Worm (Caenorhabditis elegans): ENCODE measurements around the gene srh-135.
A peak's percentile ranks its signal among the peaks of the same experiment; 100 is the strongest.

The srh-135 gene

ce11 chrII:10248355-10249041, 21.6 kb upstream of the srh-135 start, which contains the start of gene atad-3 (continued):
- TF ChIP-seq bed-1 (GFP tag; IDR thresholded peaks at IDR 0.05) (no peak), ets-4 (GFP tag; optimal IDR thresholded peaks at IDR 0.05) (no peak), ceh-58 (GFP tag; IDR thresholded peaks at IDR 0.05) (no peak), akir-1 (GFP tag; optimal IDR thresholded peaks at IDR 0.05) (peak; percentile 77), unc-62 (GFP tag; optimal IDR thresholded peaks at IDR 0.05) (no peak), dpl-1 (GFP tag; optimal IDR thresholded peaks at IDR 0.05) (peak; percentile 24), chd-7 (tag; optimal IDR thresholded peaks at IDR 0.05) (peak; percentile 83), lin-54 (GFP tag; optimal IDR thresholded peaks at IDR 0.05) (peak; percentile 90), mes-4 (tag; optimal IDR thresholded peaks at IDR 0.05) (no peak), lin-35 (GFP tag; optimal IDR thresholded peaks at IDR 0.05) (peak in 2 of 3 experiments; percentile 58 to 83), egl-44 (GFP tag; IDR thresholded peaks at IDR 0.05) (peak; percentile 85), aptf-2 (GFP tag; conservative IDR thresholded peaks at IDR 0.05) (peak; percentile 94), zfh-2 (GFP tag; conservative IDR thresholded peaks at IDR 0.05) (peak; percentile 47; the same call in 1 of the 2 replicates), Y53G8AR.9 (GFP tag; conservative IDR thresholded peaks at IDR 0.05) (peak; percentile 95), hsf-1 (GFP tag; IDR thresholded peaks at IDR 0.05) (peak; percentile 80; the same call in 1 of the 2 replicates), tbx-9 (tag; optimal IDR thresholded peaks at IDR 0.05; ENCODE audit: borderline replicate concordance) (no peak), him-1 (tag; optimal IDR thresholded peaks at IDR 0.05) (no peak), tbp1 (GFP tag; optimal IDR thresholded peaks at IDR 0.05) (peak; percentile 72), lin-26 (GFP tag; IDR thresholded peaks at IDR 0.05) (peak; percentile 95), sea-2 (GFP tag; IDR thresholded peaks at IDR 0.05) (0 out of 2 replicates have a peak, but pooled peaks have one; percentile 22), ceh-40 (GFP tag; IDR thresholded peaks at IDR 0.05) (peak; percentile 78; the same call in 1 of the 2 replicates), mxl-1 (tag; optimal IDR thresholded peaks at IDR 0.05) (no peak), ZK185.1 (tag; optimal IDR thresholded peaks at IDR 0.05; ENCODE audit: poor library complexity, severe bottlenecking) (peak; percentile 86), unc-130 (GFP tag; optimal IDR thresholded peaks at IDR 0.05) (peak; percentile 74), T26A5.8 (tag; optimal IDR thresholded peaks at IDR 0.05) (no peak), Y67H2A.10 (GFP tag; conservative IDR thresholded peaks at IDR 0.05) (peak; percentile 95), ztf-22 (GFP tag; optimal IDR thresholded peaks at IDR 0.05) (peak; percentile 49), D2030.7 (GFP tag; IDR thresholded peaks at IDR 0.05) (peak; percentile 97), hlh-26 (GFP tag; conservative IDR thresholded peaks at IDR 0.05) (no peak), nfya-2 (GFP tag; IDR thresholded peaks at IDR 0.05) (no peak), nhr-27 (tag; optimal IDR thresholded peaks at IDR 0.05) (no peak), B0035.1 (tag; optimal IDR thresholded peaks at IDR 0.05) (peak; percentile 20), ztf-3 (GFP tag; optimal IDR thresholded peaks at IDR 0.05) (no peak), F33H1.4 (GFP tag; IDR thresholded peaks at IDR 0.05) (peak; percentile 80), somi-1 (GFP tag; optimal IDR thresholded peaks at IDR 0.05) (peak; percentile 77), ccch-3 (GFP tag; optimal IDR thresholded peaks at IDR 0.05) (peak; percentile 40), ceh-100 (GFP tag; IDR thresholded peaks at IDR 0.05) (peak; percentile 100), F52B5.7 (tag; optimal IDR thresholded peaks at IDR 0.05) (no peak), lsl-1 (GFP tag; optimal IDR thresholded peaks at IDR 0.05) (peak; percentile 66), rcor-1 (GFP tag; IDR thresholded peaks at IDR 0.05) (peak; percentile 97), F37B4.10 (GFP tag; IDR thresholded peaks at IDR 0.05) (0 out of 2 replicates have a peak, but pooled peaks have one; percentile 70), Y79H2A.3 (GFP tag; conservative IDR thresholded peaks at IDR 0.05) (peak; percentile 88), F57A8.1 (GFP tag; optimal IDR thresholded peaks at IDR 0.05) (no peak), athp-1 (tag; optimal IDR thresholded peaks at IDR 0.05) (peak; percentile 84), lag-1 (GFP tag; IDR thresholded peaks at IDR 0.05) (0 out of 2 replicates have a peak, but pooled peaks have one; percentile 68), egrh-3 (GFP tag; IDR thresholded peaks at IDR 0.05) (peak; percentile 90), F49E8.2 (tag; optimal IDR thresholded peaks at IDR 0.05; ENCODE audit: insufficient read depth) (peak; percentile 49)
